Worm (Caenorhabditis elegans) whole organism, young adult: ENCODE results near the gene R01H10.4.

Experiments used
- ama-1 ChIP-seq, 3 experiments: fragments of 150-350 bp in 1 of 3; sonication (generic microtip) in 2 of 3; optimal IDR thresholded peaks; 2 replicates each; lab custom pipeline; 2014 to 2018; ENCODE audit warnings: missing biosample characterization in 2 of 3, missing genetic modification characterization in 2 of 3, missing genetic modification reagents in 2 of 3
- dpff-1 ChIP-seq: sonication (generic microtip); optimal IDR thresholded peaks from 2 replicates; lab custom pipeline; 2017; ENCODE audit warnings: mild to moderate bottlenecking, missing genetic modification characterization, missing compliant biosample characterization

DNA sequence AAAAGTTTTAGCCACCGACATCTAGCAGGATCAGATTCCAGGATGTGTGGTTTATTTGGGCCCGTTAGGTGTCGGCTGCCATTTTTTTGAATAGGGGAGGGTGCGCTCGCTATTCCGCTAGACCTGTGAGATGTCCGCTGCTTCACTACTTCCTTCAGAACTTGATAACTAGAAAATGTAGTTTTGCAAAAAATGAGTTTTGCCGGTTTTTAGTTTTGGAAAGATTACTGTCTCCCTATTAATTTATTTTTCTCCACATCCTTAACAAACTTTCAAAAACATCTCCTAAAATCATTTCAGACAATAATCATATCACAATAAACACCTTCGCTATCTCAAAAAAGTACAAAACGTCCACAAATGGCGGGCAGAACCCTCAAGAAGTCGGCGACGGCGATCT, 40.2 kb downstream of the R01H10.4 start, which contains the start of gene vglu-2:
- TF ChIP-seq dpff-1 (tag; lab: Kevin White, UChicago) (no peak), ama-1 (optimal IDR thresholded peaks at IDR 0.05; lab: Kevin White, UChicago) (no peak), ama-1 (GFP tag; optimal IDR thresholded peaks at IDR 0.05; lab: Kevin White, UChicago) (no peak)
